Worm (Caenorhabditis elegans) whole organism, young adult: ENCODE data around the gene F53B3.5.

Experiments used
- F10E7.11 ChIP-seq: sonication (generic microtip); optimal IDR thresholded peaks from 2 replicates; lab custom pipeline; 2017; ENCODE audit warnings: mild to moderate bottlenecking, missing genetic modification characterization, moderate library complexity, missing compliant biosample characterization
- F22D6.2 ChIP-seq: sonication (generic microtip); optimal IDR thresholded peaks from 2 replicates; lab custom pipeline; 2016; ENCODE audit warnings: mild to moderate bottlenecking, missing genetic modification characterization, missing compliant biosample characterization
- F23B12.7 ChIP-seq: sonication (generic microtip); optimal IDR thresholded peaks from 2 replicates; lab custom pipeline; 2017; ENCODE audit warnings: missing genetic modification characterization, mild to moderate bottlenecking, missing compliant biosample characterization, antibody characterized with exemption, moderate library complexity; ENCODE audit not compliant: insufficient read depth
- F33H1.4 ChIP-seq: fragments of 200-800 bp; sonication (Bioruptor generic); IDR thresholded peaks from 2 replicates; pipeline ENCODE4 v1.3.6; 2022; ENCODE audit warnings: missing genetic modification reagents, missing genetic modification characterization, missing compliant biosample characterization
- F49E8.2 ChIP-seq: sonication (generic microtip); optimal IDR thresholded peaks from 3 replicates; lab custom pipeline; 2017; ENCODE audit warnings: missing genetic modification characterization, mild to moderate bottlenecking, missing compliant biosample characterization, antibody characterized with exemption, moderate library complexity; ENCODE audit not compliant: insufficient read depth
- K11D2.4 ChIP-seq: fragments of 200-800 bp; sonication (Bioruptor generic); IDR thresholded peaks from 2 replicates; pipeline ENCODE4 v1.3.6; 2022; ENCODE audit warnings: missing genetic modification reagents, missing genetic modification characterization, missing compliant biosample characterization
- akir-1 ChIP-seq: fragments of 200-800 bp; sonication (Bioruptor generic); optimal IDR thresholded peaks from 2 replicates; lab custom pipeline; 2018; ENCODE audit warnings: mild to moderate bottlenecking, missing genetic modification characterization, moderate library complexity, missing compliant biosample characterization
- athp-1 ChIP-seq: sonication (generic microtip); optimal IDR thresholded peaks from 2 replicates; lab custom pipeline; 2017; ENCODE audit warnings: mild to moderate bottlenecking, missing genetic modification characterization, missing compliant biosample characterization
- ceh-91 ChIP-seq: fragments of 200-800 bp; sonication (Bioruptor generic); IDR thresholded peaks from 2 replicates; pipeline ENCODE4 v1.3.6; 2022; ENCODE audit warnings: missing genetic modification reagents, missing genetic modification characterization, missing compliant biosample characterization
- ets-4 ChIP-seq: fragments of 200-800 bp; sonication (Bioruptor generic); optimal IDR thresholded peaks from 2 replicates; lab custom pipeline; 2018; ENCODE audit warnings: mild to moderate bottlenecking, missing genetic modification characterization, missing compliant biosample characterization
- gei-17 ChIP-seq: fragments of 200-800 bp; sonication (Bioruptor generic); optimal IDR thresholded peaks from 2 replicates; lab custom pipeline; 2018; ENCODE audit warnings: mild to moderate bottlenecking, missing genetic modification characterization, missing compliant biosample characterization
- hmg-20 ChIP-seq: fragments of 200-800 bp; sonication (Bioruptor generic); IDR thresholded peaks from 2 replicates; pipeline ENCODE4 v1.3.6; 2022; ENCODE audit warnings: missing genetic modification reagents, missing genetic modification characterization, missing compliant biosample characterization
- let-607 ChIP-seq, 2 experiments: fragments of 200-800 bp in 1 of 2; sonication (Bioruptor generic) in 1 of 2; sonication (generic microtip) in 1 of 2; optimal IDR thresholded peaks; 2 replicates each; lab custom pipeline; 2016 to 2018; ENCODE audit warnings: mild to moderate bottlenecking in 2 of 2, missing compliant biosample characterization in 2 of 2, missing genetic modification characterization in 2 of 2, moderate library complexity in 2 of 2, missing genotype in 1 of 2
- lin-40 ChIP-seq: sonication (generic microtip); optimal IDR thresholded peaks from 2 replicates; lab custom pipeline; 2016; ENCODE audit warnings: missing genetic modification characterization, mild to moderate bottlenecking, missing compliant biosample characterization, missing genotype, missing genetic modification reagents
- lin-54 ChIP-seq: fragments of 200-800 bp; sonication (Bioruptor generic); optimal IDR thresholded peaks from 2 replicates; lab custom pipeline; 2018; ENCODE audit warnings: mild to moderate bottlenecking, missing genetic modification characterization, missing compliant biosample characterization
- lsl-1 ChIP-seq: fragments of 200-800 bp; sonication (Bioruptor generic); optimal IDR thresholded peaks from 2 replicates; lab custom pipeline; 2018; ENCODE audit warnings: mild to moderate bottlenecking, missing genetic modification characterization, moderate library complexity, missing compliant biosample characterization
- madf-10 ChIP-seq: sonication (generic microtip); optimal IDR thresholded peaks from 2 replicates; lab custom pipeline; 2016; ENCODE audit warnings: mild to moderate bottlenecking, missing genetic modification characterization, missing compliant biosample characterization
- madf-6 ChIP-seq: fragments of 200-800 bp; sonication (Bioruptor generic); IDR thresholded peaks from 2 replicates; pipeline ENCODE4 v1.3.6; 2022; ENCODE audit warnings: missing genetic modification reagents, missing genetic modification characterization, missing compliant biosample characterization
- mcd-1 ChIP-seq: fragments of 200-800 bp; sonication (Bioruptor generic); IDR thresholded peaks from 2 replicates; pipeline ENCODE4 v1.3.6; 2022; ENCODE audit warnings: missing genetic modification reagents, missing genetic modification characterization, missing compliant biosample characterization
- mxl-1 ChIP-seq: sonication (generic microtip); optimal IDR thresholded peaks from 2 replicates; lab custom pipeline; 2016; ENCODE audit warnings: missing genetic modification characterization, missing compliant biosample characterization
- nfyb-1 ChIP-seq: fragments of 200-800 bp; sonication (Bioruptor generic); IDR thresholded peaks from 2 replicates; pipeline ENCODE4 v1.3.6; 2022; ENCODE audit warnings: missing genetic modification reagents, missing genetic modification characterization, missing compliant biosample characterization
- nhr-80 ChIP-seq: sonication (generic microtip); optimal IDR thresholded peaks from 2 replicates; lab custom pipeline; 2016; ENCODE audit warnings: missing genetic modification characterization, missing compliant biosample characterization
- pbrm-1 ChIP-seq: fragments of 200-800 bp; sonication (Bioruptor generic); IDR thresholded peaks from 2 replicates; pipeline ENCODE4 v1.3.6; 2022; ENCODE audit warnings: missing genetic modification reagents, missing genetic modification characterization, missing compliant biosample characterization
- pha-4 ChIP-seq: fragments of 150-350 bp; sonication (generic microtip); optimal IDR thresholded peaks from 2 replicates; lab custom pipeline; 2014; ENCODE audit warnings: missing biosample characterization, missing genetic modification reagents, missing genetic modification characterization
- repo-1 ChIP-seq: sonication (generic microtip); optimal IDR thresholded peaks from 2 replicates; lab custom pipeline; 2017; ENCODE audit warnings: mild to moderate bottlenecking, missing genetic modification characterization, missing compliant biosample characterization
- sea-2 ChIP-seq: fragments of 200-800 bp; sonication (Bioruptor generic); IDR thresholded peaks from 2 replicates; pipeline ENCODE4 v1.3.6; 2022; ENCODE audit warnings: missing genetic modification characterization, missing compliant biosample characterization
- snpc-1.3 ChIP-seq: sonication (generic microtip); optimal IDR thresholded peaks from 2 replicates; lab custom pipeline; 2017; ENCODE audit warnings: missing genetic modification characterization, mild to moderate bottlenecking, missing compliant biosample characterization, antibody characterized with exemption, moderate library complexity, missing genotype, missing genetic modification reagents; ENCODE audit not compliant: insufficient read depth
- snpc-3.4 ChIP-seq: sonication (generic microtip); optimal IDR thresholded peaks from 2 replicates; lab custom pipeline; 2017; ENCODE audit warnings: missing genetic modification characterization, mild to moderate bottlenecking, missing compliant biosample characterization, antibody characterized with exemption, moderate library complexity, missing genotype, missing genetic modification reagents
- snpc-4 ChIP-seq, 5 experiments: fragments of 150-350 bp in 1 of 5; sonication (generic microtip) in 4 of 5; optimal IDR thresholded peaks; 2 replicates each; lab custom pipeline; 2014 to 2018; ENCODE audit warnings: missing genetic modification characterization in 5 of 5, missing biosample characterization in 3 of 5, antibody characterized with exemption in 2 of 5, mild to moderate bottlenecking in 2 of 5, missing compliant biosample characterization in 2 of 5, missing genotype in 2 of 5, moderate library complexity in 2 of 5, missing genetic modification reagents in 1 of 5
- somi-1 ChIP-seq: fragments of 200-800 bp; sonication (Bioruptor generic); optimal IDR thresholded peaks from 2 replicates; lab custom pipeline; 2018; ENCODE audit warnings: mild to moderate bottlenecking, missing genetic modification characterization, missing compliant biosample characterization
- tbp1 ChIP-seq: fragments of 200-800 bp; sonication (Bioruptor generic); optimal IDR thresholded peaks from 2 replicates; lab custom pipeline; 2018; ENCODE audit warnings: mild to moderate bottlenecking, missing genetic modification characterization, missing compliant biosample characterization
- unc-130 ChIP-seq: sonication (generic microtip); optimal IDR thresholded peaks from 2 replicates; lab custom pipeline; 2016; ENCODE audit warnings: missing genetic modification reagents, missing genetic modification characterization, missing compliant biosample characterization
- unc-62 ChIP-seq: fragments of 150-350 bp; optimal IDR thresholded peaks from 2 replicates; lab custom pipeline; 2014; ENCODE audit warnings: missing biosample characterization, missing genetic modification reagents, missing genetic modification characterization
- ztf-26 ChIP-seq: sonication (generic microtip); optimal IDR thresholded peaks from 2 replicates; lab custom pipeline; 2017; ENCODE audit warnings: missing genetic modification characterization, missing compliant biosample characterization

Gene F53B3.5

DNA sequence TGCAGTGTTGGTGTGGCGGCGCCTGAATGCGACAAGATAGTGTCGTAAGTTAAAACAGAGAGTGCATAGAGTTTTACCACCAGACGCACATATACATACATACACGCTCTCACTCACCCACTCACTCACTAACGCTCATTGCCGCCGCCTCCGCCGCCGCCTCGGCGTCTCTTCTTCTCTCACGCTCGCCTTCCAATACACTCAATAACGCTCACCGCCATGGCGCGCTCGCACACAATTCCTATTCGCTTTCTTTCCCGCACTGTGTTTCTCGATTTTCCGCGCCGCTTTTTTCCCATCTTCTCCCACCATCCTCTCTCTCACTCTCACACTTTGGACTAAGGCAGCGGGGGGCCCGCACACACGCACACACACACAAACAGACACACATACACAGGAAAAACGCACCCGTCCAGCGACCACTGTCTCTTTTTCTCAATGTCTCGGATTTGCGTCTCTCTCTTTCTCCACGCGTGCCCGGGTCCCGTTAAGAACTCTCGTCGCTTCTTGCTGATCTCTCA lies 26.9 kb downstream of the F53B3.5 start, which contains the start of gene kin-29 (continued):
- TF ChIP-seq sea-2 (GFP tag; lab: Robert Waterston, UW) (no peak), lsl-1 (peak; percentile 9), madf-10 (tag; lab: Kevin White, UChicago) (peak; percentile 93), lin-54 (GFP tag; lab: Kevin White, UChicago) (peak; percentile 47), nfyb-1 (peak; percentile 84)

DNA sequence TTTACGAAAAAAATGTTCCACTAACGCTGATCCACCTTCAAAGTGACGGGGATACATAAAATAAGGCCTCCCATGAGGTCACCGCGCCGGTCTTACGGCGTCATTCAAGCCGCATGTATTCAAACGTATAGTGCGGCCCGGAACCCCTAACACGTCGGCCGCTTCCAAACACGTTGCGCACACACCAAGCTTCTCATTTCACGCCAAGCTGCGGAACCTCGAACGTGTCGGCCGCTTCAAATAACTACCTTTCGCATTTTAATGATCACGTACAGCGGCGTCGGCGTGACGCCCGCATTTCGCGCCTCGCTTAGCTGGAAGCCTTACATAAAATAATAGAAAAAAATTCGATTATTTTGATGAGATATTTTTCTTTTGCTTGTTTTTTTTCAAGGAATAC lies 35.9 kb downstream of the F53B3.5 start:
- TF ChIP-seq F10E7.11 (tag; lab: Kevin White, UChicago) = no peak
- no peak for TF ChIP-seq F23B12.7 (tag; lab: Kevin White, UChicago)
- TF ChIP-seq snpc-4 (GFP tag; optimal IDR thresholded peaks at IDR 0.05; lab: Kevin White, UChicago) = no peak
- peak; percentile 35 to 89 (median 71) for TF ChIP-seq snpc-4 (tag; optimal IDR thresholded peaks at IDR 0.05; lab: Kevin White, UChicago)
- no peak for TF ChIP-seq mcd-1
- TF ChIP-seq gei-17 (GFP tag; lab: Kevin White, UChicago) = no peak
- peak; percentile 11; the same call in 1 of the 2 replicates for TF ChIP-seq madf-6 (GFP tag; lab: Robert Waterston, UW)
- TF ChIP-seq unc-130 (GFP tag; lab: Kevin White, UChicago) = no peak
- no peak for TF ChIP-seq F49E8.2 (tag; lab: Kevin White, UChicago)
- 0 out of 2 replicates have a peak, but pooled peaks have one; percentile 11 for TF ChIP-seq pbrm-1 (GFP tag; lab: Robert Waterston, UW)
- no peak for TF ChIP-seq unc-62 (GFP tag; lab: Kevin White, UChicago)

DNA sequence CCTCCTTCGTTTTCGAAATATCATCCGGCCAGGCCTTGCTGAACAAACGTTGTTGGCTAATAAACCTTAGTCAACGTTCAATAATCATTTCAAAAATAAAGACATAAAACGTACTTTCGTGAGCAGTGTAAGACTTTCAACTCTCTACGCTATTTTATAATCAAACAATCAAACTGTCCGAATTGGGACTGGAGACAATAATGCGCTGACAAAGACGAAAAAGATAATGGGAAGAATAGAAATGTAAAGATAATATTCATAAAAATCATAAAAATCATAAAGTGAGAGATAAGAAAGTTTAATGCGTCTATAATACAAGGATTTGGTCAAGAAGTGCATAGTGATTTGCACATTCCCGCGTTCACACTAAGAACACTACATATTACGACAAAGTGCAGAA lies 37.6 kb downstream of the F53B3.5 start:
- TF ChIP-seq lin-40 (tag; lab: Kevin White, UChicago) (peak; percentile 28), let-607 (tag; optimal IDR thresholded peaks at IDR 0.05; lab: Kevin White, UChicago) (peak in 1 of 2 experiments; percentile 8), unc-62 (GFP tag; lab: Kevin White, UChicago) (no peak), nhr-80 (peak; percentile 59)

DNA sequence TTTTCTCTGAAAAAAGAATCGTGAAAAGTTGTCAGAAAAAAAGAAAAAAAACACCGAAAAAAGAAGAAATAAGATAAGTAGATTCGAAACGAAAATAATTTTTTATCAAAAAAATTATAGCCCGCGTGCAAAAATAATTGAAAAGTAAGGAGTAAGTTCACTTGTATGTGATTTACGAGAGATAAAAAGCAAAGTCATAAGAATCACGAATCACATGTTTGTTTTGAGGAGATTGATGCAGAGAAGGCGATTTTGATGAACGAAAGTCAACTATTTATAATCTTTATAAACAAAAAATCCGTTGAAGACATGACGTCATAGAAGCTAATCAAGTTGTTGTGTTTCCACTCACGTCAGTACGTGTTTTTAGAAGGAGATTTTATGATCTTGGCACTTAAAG lies 39.1 kb downstream of the F53B3.5 start, which contains the start of gene Y71H10B.1:
Gene Y71H10B.1, minus strand, starts transcription at position 6 of the 400 bp plus-strand sequence.
- no peak for TF ChIP-seq F22D6.2 (tag; lab: Kevin White, UChicago)
- peak; percentile 22 for TF ChIP-seq lin-40 (tag; lab: Kevin White, UChicago)
- no peak for TF ChIP-seq mxl-1
- no peak for TF ChIP-seq mcd-1
- no peak for TF ChIP-seq snpc-1.3 (tag; lab: Kevin White, UChicago)
- no peak for TF ChIP-seq repo-1 (tag; lab: Kevin White, UChicago)
- no peak for TF ChIP-seq snpc-3.4
- no peak for TF ChIP-seq madf-6 (GFP tag; lab: Robert Waterston, UW)
- no peak for TF ChIP-seq F33H1.4 (GFP tag; lab: Robert Waterston, UW)
- TF ChIP-seq pha-4 = no peak
- no peak for TF ChIP-seq tbp1
- TF ChIP-seq ceh-91 (GFP tag; lab: Robert Waterston, UW) = no peak
- no peak for TF ChIP-seq akir-1 (GFP tag; lab: Kevin White, UChicago)
- TF ChIP-seq athp-1 (tag; lab: Kevin White, UChicago) = no peak
- TF ChIP-seq sea-2 (GFP tag; lab: Robert Waterston, UW) = no peak
- TF ChIP-seq hmg-20 (GFP tag; lab: Robert Waterston, UW) = no peak
- TF ChIP-seq K11D2.4 (GFP tag; lab: Robert Waterston, UW) = no peak
- no peak for TF ChIP-seq ets-4 (GFP tag; lab: Kevin White, UChicago)
- TF ChIP-seq ztf-26 (tag; lab: Kevin White, UChicago) = peak; percentile 25
- TF ChIP-seq somi-1 (GFP tag; lab: Kevin White, UChicago) = peak; percentile 54
